Fruit fly (Drosophila melanogaster) whole organism: ENCODE results near the gene Lrch.

Experiments
- CG8478 ChIP-seq: fragments of >200 bp; optimal IDR thresholded peaks from 2 replicates; lab custom pipeline; 2018; ENCODE audit warnings: inconsistent platforms
- pan ChIP-seq: fragments of >200 bp; optimal IDR thresholded peaks from 2 replicates; lab custom pipeline; 2017
- psq ChIP-seq: fragments of >200 bp; optimal IDR thresholded peaks from 2 replicates; lab custom pipeline; 2017

- TF ChIP-seq CG8478 (lab: Kevin White, UChicago) (no peak), pan (lab: Kevin White, UChicago) (no peak), psq (lab: Kevin White, UChicago) (no peak)
These were observed 5.2 kb upstream of the Lrch start for dm6 chr2L:17389104-17389503.
